Worm (Caenorhabditis elegans) whole organism, L4/young adult: ENCODE results near the gene degl-2.

Source experiments
- W03F9.2 ChIP-seq: fragments of 150-350 bp; optimal IDR thresholded peaks from 2 replicates; lab custom pipeline; 2014; ENCODE audit warnings: missing biosample characterization, missing genetic modification characterization
- dao-5 ChIP-seq: sonication (generic microtip); optimal IDR thresholded peaks from 2 replicates; lab custom pipeline; 2016; ENCODE audit warnings: missing genotype, missing genetic modification characterization, moderate library complexity, missing compliant biosample characterization
- him-1 ChIP-seq: sonication (generic microtip); optimal IDR thresholded peaks from 2 replicates; lab custom pipeline; 2016; ENCODE audit warnings: missing genotype, missing genetic modification reagents, missing genetic modification characterization, missing compliant biosample characterization

ce11 chrIV:9675572-9675971 lies 32.3 kb downstream of the degl-2 start, which contains the start of gene nhr-34:
- TF ChIP-seq him-1 (tag; lab: Kevin White, UChicago) (no peak), W03F9.2 (tag; lab: Kevin White, UChicago) (no peak), dao-5 (no peak)
